Fruit fly (Drosophila melanogaster): ENCODE data around the gene CG15601.

Gene CG15601

DNA sequence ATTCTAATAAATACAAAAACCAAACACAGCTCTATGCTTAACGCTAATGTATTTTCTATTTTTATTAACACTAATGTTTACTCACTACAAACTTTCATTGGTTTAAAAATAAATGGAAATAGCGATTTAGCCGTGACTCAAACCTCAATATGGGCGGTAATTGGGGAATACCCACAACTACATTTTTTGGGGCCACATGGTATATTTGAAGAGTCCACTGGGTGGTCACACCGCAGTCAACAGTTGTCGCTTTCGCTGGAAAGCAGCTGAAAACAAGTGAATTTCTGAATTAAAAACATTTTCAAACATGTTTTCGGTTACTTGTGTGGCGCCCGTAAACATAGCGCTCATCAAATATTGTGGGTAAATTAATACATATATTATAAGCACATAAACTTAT is 38.5 kb downstream of the CG15601 start, which contains the start of gene Mvd (continued):
- no peak for TF ChIP-seq CG32532 (GFP tag; IDR thresholded peaks at IDR 0.05)
- TF ChIP-seq bsh (GFP tag; optimal IDR thresholded peaks at IDR 0.05), result no peak
- TF ChIP-seq CG17829 (tag; optimal IDR thresholded peaks at IDR 0.05), result peak; percentile 31
- TF ChIP-seq CG1024 (GFP tag; IDR thresholded peaks at IDR 0.05), result no peak
- TF ChIP-seq gro (GFP tag; optimal IDR thresholded peaks at IDR 0.05), result peak; percentile 6
- TF ChIP-seq CG6854 (GFP tag; optimal IDR thresholded peaks at IDR 0.05), result no peak
- TF ChIP-seq CG11723 (GFP tag; optimal IDR thresholded peaks at IDR 0.05), result no peak
- TF ChIP-seq CG4424 (GFP tag; optimal IDR thresholded peaks at IDR 0.05), result no peak
- TF ChIP-seq Dip2 (GFP tag; IDR thresholded peaks at IDR 0.05), result no peak
- peak; percentile 19 for TF ChIP-seq CG13624 (GFP tag; optimal IDR thresholded peaks at IDR 0.05)
- 0 out of 3 replicates have a peak, but pooled peaks have one; percentile 24 for TF ChIP-seq CG2199 (GFP tag; IDR thresholded peaks at IDR 0.05)
- TF ChIP-seq tin (GFP tag; optimal IDR thresholded peaks at IDR 0.05), result no peak
- TF ChIP-seq CG1832 (GFP tag; optimal IDR thresholded peaks at IDR 0.05), result no peak
- TF ChIP-seq CG13296 (GFP tag; optimal IDR thresholded peaks at IDR 0.05), result no peak
- TF ChIP-seq hb (GFP tag; IDR thresholded peaks at IDR 0.05; ENCODE audit: partially characterized antibody), result no peak
- TF ChIP-seq CG9609 (GFP tag; optimal IDR thresholded peaks at IDR 0.05), result no peak
- no peak for TF ChIP-seq D19A (tag; optimal IDR thresholded peaks at IDR 0.05)
- peak; percentile 39 for TF ChIP-seq CG30020 (tag; optimal IDR thresholded peaks at IDR 0.05)
- TF ChIP-seq CG7556 (GFP tag; optimal IDR thresholded peaks at IDR 0.05), result no peak
- no peak for TF ChIP-seq H2.0 (GFP tag; IDR thresholded peaks at IDR 0.05)
- no peak for TF ChIP-seq CG12744 (GFP tag; optimal IDR thresholded peaks at IDR 0.05)
- peak; percentile 17 for TF ChIP-seq mam (GFP tag; optimal IDR thresholded peaks at IDR 0.05)
- TF ChIP-seq gcm (GFP tag; optimal IDR thresholded peaks at IDR 0.05), result no peak
- TF ChIP-seq Gsc (GFP tag; IDR thresholded peaks at IDR 0.05), result no peak
- TF ChIP-seq jigr1 (GFP tag; IDR thresholded peaks at IDR 0.05), result no peak
- TF ChIP-seq mirr (GFP tag; optimal IDR thresholded peaks at IDR 0.05), result no peak
- no peak for TF ChIP-seq CG10209 (GFP tag; optimal IDR thresholded peaks at IDR 0.05)
- TF ChIP-seq pfk (GFP tag; optimal IDR thresholded peaks at IDR 0.05), result no peak
- peak; percentile 77 for TF ChIP-seq YL-1 (GFP tag; optimal IDR thresholded peaks at IDR 0.05)
- no peak for TF ChIP-seq Hmx (GFP tag; optimal IDR thresholded peaks at IDR 0.05)
- TF ChIP-seq jing (GFP tag; optimal IDR thresholded peaks at IDR 0.05), result no peak
- TF ChIP-seq dpn (GFP tag; optimal IDR thresholded peaks at IDR 0.05), result no peak
- TF ChIP-seq CG9876 (GFP tag; optimal IDR thresholded peaks at IDR 0.05), result no peak
- peak; percentile 65 for TF ChIP-seq CG12659 (GFP tag; optimal IDR thresholded peaks at IDR 0.05)
- TF ChIP-seq mld (GFP tag; IDR thresholded peaks at IDR 0.05; ENCODE audit: partially characterized antibody), result no peak
- TF ChIP-seq CG2712 (tag; optimal IDR thresholded peaks at IDR 0.05), result peak; percentile 45
- peak; percentile 53 for TF ChIP-seq Dp (GFP tag; optimal IDR thresholded peaks at IDR 0.05)
- TF ChIP-seq sima (GFP tag; optimal IDR thresholded peaks at IDR 0.05), result no peak
- TF ChIP-seq ranshi (GFP tag; IDR thresholded peaks at IDR 0.05), result no peak
- TF ChIP-seq Mes4 (GFP tag; optimal IDR thresholded peaks at IDR 0.05), result no peak
- TF ChIP-seq Opbp (GFP tag; IDR thresholded peaks at IDR 0.05; ENCODE audit: partially characterized antibody), result peak; percentile 69
- no peak for TF ChIP-seq CG12236 (GFP tag; optimal IDR thresholded peaks at IDR 0.05)

dm6 chrX:15756018-15756417 is 45.6 kb downstream of the CG15601 start, which contains the start of gene CG8260:
TSS of gene CG8260 (plus strand) at chrX:15756318.
- TF ChIP-seq Neu2 (GFP tag; optimal IDR thresholded peaks at IDR 0.05; ENCODE audit: borderline replicate concordance) (no peak), CG31441 (GFP tag; IDR thresholded peaks at IDR 0.05) (no peak), tna (GFP tag; IDR thresholded peaks at IDR 0.05; ENCODE audit: partially characterized antibody) (no peak), CG9817 (tag; optimal IDR thresholded peaks at IDR 0.05) (no peak), wek (GFP tag; optimal IDR thresholded peaks at IDR 0.05) (no peak), CG17912 (GFP tag; optimal IDR thresholded peaks at IDR 0.05) (no peak), CG8281 (tag; optimal IDR thresholded peaks at IDR 0.05) (no peak)

Data from whole organism, embryonic.